Worm (Caenorhabditis elegans): ENCODE measurements around the gene snf-7.

The snf-7 gene

DNA sequence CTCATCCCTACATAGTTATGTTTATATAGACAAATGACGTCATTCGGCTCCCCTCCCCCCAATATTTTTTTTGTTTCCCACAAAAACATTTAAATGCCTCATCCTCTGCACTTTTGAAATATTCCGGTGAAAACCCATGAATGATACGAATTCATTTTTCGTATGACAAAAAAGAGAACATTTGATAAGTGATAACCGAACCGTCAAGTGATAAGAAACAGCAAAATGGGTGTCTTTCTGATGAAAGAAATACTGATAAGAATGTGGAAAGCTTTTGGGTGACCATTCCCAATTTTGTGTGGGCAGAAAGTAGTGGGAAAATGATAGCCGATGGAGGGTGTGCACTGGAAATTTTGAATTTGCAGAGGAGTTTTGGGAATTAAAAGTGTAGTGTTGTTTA is 54.1 kb downstream of the snf-7 start:
- no peak for TF ChIP-seq elt-1 (tag; optimal IDR thresholded peaks at IDR 0.05; ENCODE audit: borderline replicate concordance, insufficient read depth)
- TF ChIP-seq drap-1 (GFP tag; optimal IDR thresholded peaks at IDR 0.05), result no peak
- TF ChIP-seq flh-1 (GFP tag; optimal IDR thresholded peaks at IDR 0.05), result no peak

Data from whole organism, mixed stage, embryonic.